Fruit fly (Drosophila melanogaster): ENCODE data around the gene epsilonCOP.

The epsilonCOP gene

dm6 chr2L:6479226-6479906 lies 9.5 kb upstream of the epsilonCOP start (continued):
- peak; percentile 41; the same call in 2 of the 3 replicates for TF ChIP-seq CG11695 (GFP tag; IDR thresholded peaks at IDR 0.05)
- no peak for TF ChIP-seq CG2875 (GFP tag; optimal IDR thresholded peaks at IDR 0.05)
- TF ChIP-seq CG3281 (GFP tag; optimal IDR thresholded peaks at IDR 0.05) = peak; percentile 43
- TF ChIP-seq CG3838 (GFP tag; optimal IDR thresholded peaks at IDR 0.05) = no peak
- TF ChIP-seq Nf-YA (GFP tag; IDR thresholded peaks at IDR 0.05) = no peak
- no peak for TF ChIP-seq MESR4 (GFP tag; optimal IDR thresholded peaks at IDR 0.05)
- no peak for TF ChIP-seq CG15073 (GFP tag; optimal IDR thresholded peaks at IDR 0.05)
- peak; percentile 78 for TF ChIP-seq YL-1 (GFP tag; optimal IDR thresholded peaks at IDR 0.05)
- TF ChIP-seq CG18619 (GFP tag; optimal IDR thresholded peaks at IDR 0.05) = peak; percentile 34
- peak; percentile 84 for TF ChIP-seq CG9215 (GFP tag; IDR thresholded peaks at IDR 0.05)
- no peak for TF ChIP-seq ara (GFP tag; IDR thresholded peaks at IDR 0.05)
- TF ChIP-seq CG4854 (GFP tag; optimal IDR thresholded peaks at IDR 0.05) = no peak
- peak; percentile 55 for TF ChIP-seq exex (tag; optimal IDR thresholded peaks at IDR 0.05)
- no peak for TF ChIP-seq Hsf (GFP tag; optimal IDR thresholded peaks at IDR 0.05)
- TF ChIP-seq Hr78 (GFP tag; optimal IDR thresholded peaks at IDR 0.05) = peak in 1 of 2 experiments; percentile 4
- TF ChIP-seq CG14441 (GFP tag; IDR thresholded peaks at IDR 0.05) = no peak
- TF ChIP-seq CG13424 (tag; optimal IDR thresholded peaks at IDR 0.05) = peak; percentile 29
- no peak for TF ChIP-seq slou (GFP tag; optimal IDR thresholded peaks at IDR 0.05)
- no peak for TF ChIP-seq dati (GFP tag; IDR thresholded peaks at IDR 0.05)
- TF ChIP-seq fd102C (GFP tag; optimal IDR thresholded peaks at IDR 0.05) = no peak
- no peak for TF ChIP-seq Poxn (GFP tag; IDR thresholded peaks at IDR 0.05)
- no peak for TF ChIP-seq Nf-YB (GFP tag; optimal IDR thresholded peaks at IDR 0.05)
- no peak for TF ChIP-seq CG8478 (optimal IDR thresholded peaks at IDR 0.05)
- TF ChIP-seq Bdp1 (GFP tag; optimal IDR thresholded peaks at IDR 0.05) = no peak
- peak; percentile 15 for TF ChIP-seq CG13624 (GFP tag; optimal IDR thresholded peaks at IDR 0.05)
- no peak for TF ChIP-seq Dp (GFP tag; optimal IDR thresholded peaks at IDR 0.05)
- no peak for TF ChIP-seq tx (GFP tag; optimal IDR thresholded peaks at IDR 0.05)
- no peak for TF ChIP-seq CG32767 (GFP tag; IDR thresholded peaks at IDR 0.05)
- peak; percentile 55 for TF ChIP-seq tap (tag; optimal IDR thresholded peaks at IDR 0.05)
- no peak for TF ChIP-seq pan (optimal IDR thresholded peaks at IDR 0.05)
- TF ChIP-seq pan (GFP tag; optimal IDR thresholded peaks at IDR 0.05 in 1 of 2, IDR thresholded peaks at IDR 0.05 in 1 of 2) = no peak
- TF ChIP-seq CG17359 (tag; optimal IDR thresholded peaks at IDR 0.05) = peak; percentile 39
- no peak for TF ChIP-seq CTCF (GFP tag; optimal IDR thresholded peaks at IDR 0.05)
- TF ChIP-seq eyg (GFP tag; optimal IDR thresholded peaks at IDR 0.05) = peak; percentile 8
- TF ChIP-seq insv (GFP tag; optimal IDR thresholded peaks at IDR 0.05) = peak in 1 of 2 experiments; percentile 28
- peak; percentile 13 for TF ChIP-seq Ssrp (tag; optimal IDR thresholded peaks at IDR 0.05)
- no peak for TF ChIP-seq Side (GFP tag; optimal IDR thresholded peaks at IDR 0.05)
- no peak for TF ChIP-seq peb (GFP tag; IDR thresholded peaks at IDR 0.05)
- no peak for TF ChIP-seq Abd-B (GFP tag; optimal IDR thresholded peaks at IDR 0.05)
- TF ChIP-seq caup (GFP tag; optimal IDR thresholded peaks at IDR 0.05; ENCODE audit: severe bottlenecking) = peak; percentile 77
- TF ChIP-seq CG12104 (GFP tag; optimal IDR thresholded peaks at IDR 0.05) = peak; percentile 7
- peak; percentile 28 for TF ChIP-seq Asciz (GFP tag; optimal IDR thresholded peaks at IDR 0.05)
- TF ChIP-seq CG31441 (GFP tag; IDR thresholded peaks at IDR 0.05) = 0 out of 2 replicates have a peak, but pooled peaks have one; percentile 19
- no peak for TF ChIP-seq lmd (GFP tag; IDR thresholded peaks at IDR 0.05)
- TF ChIP-seq Chrac-16 (GFP tag; optimal IDR thresholded peaks at IDR 0.05) = peak; percentile 2
- TF ChIP-seq so (GFP tag; IDR thresholded peaks at IDR 0.05) = 0 out of 3 replicates have a peak, but pooled peaks have one; percentile 20
- TF ChIP-seq Drgx (GFP tag; IDR thresholded peaks at IDR 0.05) = no peak
- TF ChIP-seq CG2678 (tag; optimal IDR thresholded peaks at IDR 0.05) = peak; percentile 54
- TF ChIP-seq CG9437 (GFP tag; optimal IDR thresholded peaks at IDR 0.05) = no peak
- TF ChIP-seq nmo (GFP tag; optimal IDR thresholded peaks at IDR 0.05) = peak; percentile 1
- TF ChIP-seq CG1792 (GFP tag; optimal IDR thresholded peaks at IDR 0.05) = no peak

Measured in whole organism, embryonic.